Worm (Caenorhabditis elegans): ENCODE results near the gene Y19D10B.6.
"Not testable (repeated sequence)": the region's sequence is repeated elsewhere in the genome, so short reads cannot be mapped to it uniquely, and the experiment has no call there.

Gene Y19D10B.6

DNA sequence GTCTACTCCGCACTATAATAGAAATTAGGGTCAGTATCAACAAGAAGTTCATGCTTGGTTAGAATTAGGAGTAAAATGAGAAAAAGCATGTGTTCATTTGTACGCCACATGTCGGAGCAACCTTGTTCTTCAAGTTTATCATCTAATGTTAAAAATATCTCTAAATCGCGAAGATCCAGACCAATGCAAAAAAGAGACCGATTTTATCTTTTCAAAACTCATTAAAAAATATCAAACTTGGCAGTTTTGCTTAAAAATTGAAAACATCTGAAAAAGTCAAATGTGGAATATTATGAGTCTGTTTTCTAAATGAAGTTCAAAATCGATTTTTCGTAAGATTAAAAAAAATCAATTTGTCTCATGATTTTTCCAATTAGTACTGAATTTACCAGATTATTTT lies at the start of gene Y19D10B.6:
Gene Y19D10B.6 (minus strand): TSS at position 101 of the 400 bp plus-strand sequence.
- TF ChIP-seq K02D7.2 (tag; optimal IDR thresholded peaks at IDR 0.05); pqm-1 (tag; optimal IDR thresholded peaks at IDR 0.05); K09A11.1 (tag; optimal IDR thresholded peaks at IDR 0.05; ENCODE audit: insufficient read depth): not testable (repeated sequence)

DNA sequence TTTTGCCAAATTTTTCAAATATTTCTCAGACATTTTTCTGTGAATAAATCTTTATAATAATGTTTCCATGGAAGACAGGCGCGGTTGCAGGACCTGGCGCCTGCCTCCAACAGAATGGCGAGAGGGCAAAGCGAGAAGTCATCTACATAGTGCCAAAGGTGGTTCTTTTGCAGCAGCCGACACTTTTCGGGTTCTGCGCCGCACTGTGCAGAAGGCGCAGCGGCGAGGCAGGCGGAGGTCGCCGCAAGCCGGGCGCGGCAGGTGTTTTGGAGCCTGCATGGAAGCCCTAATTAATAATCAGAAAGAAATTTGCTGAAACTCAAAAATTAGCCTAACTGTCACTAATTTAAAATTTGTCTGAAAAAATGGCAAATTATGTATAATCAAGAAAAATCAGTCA lies 22.7 kb upstream of the Y19D10B.6 start:
- TF ChIP-seq sox-4 (tag; optimal IDR thresholded peaks at IDR 0.05), result no peak
- TF ChIP-seq ceh-9 (tag; optimal IDR thresholded peaks at IDR 0.05), result no peak
- no peak for TF ChIP-seq npax-4 (tag; optimal IDR thresholded peaks at IDR 0.05)
- TF ChIP-seq tbx-2 (tag; optimal IDR thresholded peaks at IDR 0.05), result no peak
- TF ChIP-seq ceh-18 (tag; optimal IDR thresholded peaks at IDR 0.05), result no peak
- TF ChIP-seq pha-4 (tag; optimal IDR thresholded peaks at IDR 0.05), result no peak
- TF ChIP-seq che-1 (tag; optimal IDR thresholded peaks at IDR 0.05), result no peak
- no peak for TF ChIP-seq sox-2 (GFP tag; IDR thresholded peaks at IDR 0.05)

DNA sequence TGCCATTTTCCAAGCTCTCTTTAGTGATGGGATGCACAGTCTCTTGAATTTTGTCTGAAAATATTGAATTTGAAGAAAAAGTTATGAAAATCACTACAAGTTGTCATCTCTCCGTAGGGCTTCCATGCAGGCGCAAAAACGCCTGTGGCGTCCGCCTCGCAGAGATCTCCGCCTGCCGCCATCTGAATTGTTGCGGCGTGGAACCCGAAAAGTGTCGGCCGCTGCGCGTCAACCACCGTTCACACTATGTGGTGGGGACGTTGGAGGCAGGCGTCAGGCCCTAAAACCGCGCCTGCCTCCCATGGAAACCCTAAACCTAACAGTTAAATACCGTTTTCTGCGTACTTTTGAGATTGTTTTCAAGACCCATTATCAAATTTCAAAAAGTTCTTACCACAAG lies 21.2 kb upstream of the Y19D10B.6 start:
- TF ChIP-seq gmeb-2 (tag; optimal IDR thresholded peaks at IDR 0.05) (no peak), fkh-10 (GFP tag; optimal IDR thresholded peaks at IDR 0.05) (no peak), hlh-13 (GFP tag; optimal IDR thresholded peaks at IDR 0.05) (no peak), dve-1 (tag; optimal IDR thresholded peaks at IDR 0.05) (no peak), npax-4 (tag; optimal IDR thresholded peaks at IDR 0.05) (no peak), eyg-1 (tag; optimal IDR thresholded peaks at IDR 0.05) (no peak), ceh-31 (tag; optimal IDR thresholded peaks at IDR 0.05) (no peak), madf-2 (tag; optimal IDR thresholded peaks at IDR 0.05) (no peak), fkh-6 (tag; optimal IDR thresholded peaks at IDR 0.05) (no peak), T23F11.4 (GFP tag; optimal IDR thresholded peaks at IDR 0.05) (no peak), pha-2 (tag; optimal IDR thresholded peaks at IDR 0.05) (no peak), unc-42 (tag; optimal IDR thresholded peaks at IDR 0.05) (no peak)

DNA sequence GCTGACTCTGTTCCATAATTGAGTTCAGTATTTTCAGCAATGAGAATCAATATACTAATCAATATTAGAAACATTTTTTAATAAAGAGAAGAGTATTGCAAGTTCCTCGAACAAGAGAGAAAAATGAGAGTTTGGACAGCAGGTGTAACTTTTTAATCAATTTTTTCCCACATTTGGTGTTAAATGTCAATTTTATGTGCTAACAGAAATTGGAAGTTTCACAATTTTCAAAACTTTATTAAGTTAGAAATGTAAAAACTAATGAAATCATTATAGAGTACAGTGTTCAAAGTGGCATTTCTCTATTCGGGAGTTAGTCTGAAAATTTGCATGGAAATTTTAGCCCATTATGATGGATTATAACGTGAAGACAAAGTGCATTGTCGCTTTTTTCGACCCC lies 20.4 kb upstream of the Y19D10B.6 start, which contains the start of gene irld-30:
Gene irld-30 (minus strand): TSS at position 101 of the 400 bp plus-strand sequence.
- TF ChIP-seq ceh-6 (GFP tag; optimal IDR thresholded peaks at IDR 0.05) (no peak), ceh-48 (tag; optimal IDR thresholded peaks at IDR 0.05) (no peak), tbx-2 (tag; optimal IDR thresholded peaks at IDR 0.05) (no peak), ceh-19 (GFP tag; optimal IDR thresholded peaks at IDR 0.05) (no peak), che-1 (tag; optimal IDR thresholded peaks at IDR 0.05) (no peak), ama-1 (optimal IDR thresholded peaks at IDR 0.05) (no peak), ets-4 (tag; optimal IDR thresholded peaks at IDR 0.05) (no peak), eyg-1 (tag; optimal IDR thresholded peaks at IDR 0.05) (no peak), pqm-1 (tag; optimal IDR thresholded peaks at IDR 0.05) (no peak), Y22D7AL.16 (tag; optimal IDR thresholded peaks at IDR 0.05) (no peak), hlh-8 (tag; optimal IDR thresholded peaks at IDR 0.05) (no peak), pros-1 (tag; optimal IDR thresholded peaks at IDR 0.05) (no peak), odd-2 (tag; optimal IDR thresholded peaks at IDR 0.05) (no peak), ceh-31 (tag; optimal IDR thresholded peaks at IDR 0.05) (no peak), madf-2 (tag; optimal IDR thresholded peaks at IDR 0.05) (no peak), nfya-1 (tag; optimal IDR thresholded peaks at IDR 0.05) (no peak), sox-2 (GFP tag; IDR thresholded peaks at IDR 0.05) (no peak), ztf-16 (tag; optimal IDR thresholded peaks at IDR 0.05) (no peak), syd-9 (tag; optimal IDR thresholded peaks at IDR 0.05) (no peak), pax-1 (tag; optimal IDR thresholded peaks at IDR 0.05) (no peak)

DNA sequence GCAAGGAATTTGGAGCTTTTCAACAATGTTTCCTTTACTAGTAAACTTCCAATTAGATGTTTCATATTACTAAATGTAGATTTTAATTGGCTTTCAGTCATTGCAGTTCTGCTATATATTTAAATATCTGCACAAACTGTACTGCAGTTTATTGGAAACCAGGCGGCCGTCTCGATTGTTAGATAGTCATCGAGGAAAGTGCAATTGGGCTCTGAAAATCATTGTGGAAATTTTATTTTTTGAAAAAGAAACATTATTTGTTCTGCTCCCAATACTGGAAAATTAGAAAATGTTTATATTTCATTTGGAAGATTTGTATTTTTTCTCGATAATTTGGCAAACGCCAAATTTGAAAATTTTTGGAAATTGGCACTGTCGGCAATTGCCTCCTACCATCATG lies 17.6 kb upstream of the Y19D10B.6 start, which contains the start of gene irld-29:
Gene irld-29 (minus strand): TSS at position 101 of the 400 bp plus-strand sequence.
- TF ChIP-seq ceh-22 (tag; optimal IDR thresholded peaks at IDR 0.05) (no peak), unc-42 (tag; optimal IDR thresholded peaks at IDR 0.05) (no peak)
